Worm (Caenorhabditis elegans): ENCODE data around the gene wbp-2.

DNA sequence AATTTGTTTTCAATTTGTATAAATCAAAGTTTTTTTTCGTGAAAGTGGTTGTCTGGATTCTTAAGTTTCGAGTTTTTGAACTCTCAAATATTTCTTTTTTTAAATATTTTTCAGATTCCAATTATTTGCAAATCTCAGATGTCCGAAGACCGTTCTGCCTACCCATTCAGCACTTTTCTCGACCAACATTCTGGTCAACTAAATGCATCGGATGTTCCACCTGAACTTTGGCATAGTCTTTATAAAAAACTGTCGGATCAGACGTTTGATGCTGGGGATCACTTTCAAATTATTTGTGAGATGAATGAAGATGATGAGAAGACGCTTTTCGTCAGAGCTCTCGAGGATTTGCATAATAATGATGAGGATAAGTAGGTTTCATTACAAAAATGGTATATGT, 9.3 kb downstream of the wbp-2 start, which contains the start of gene ttll-12:
- TF ChIP-seq elt-2 (tag; optimal IDR thresholded peaks at IDR 0.05) (no peak), lsy-2 (tag; optimal IDR thresholded peaks at IDR 0.05) (no peak), unc-62 (GFP tag; optimal IDR thresholded peaks at IDR 0.05) (no peak), nhr-77 (tag; optimal IDR thresholded peaks at IDR 0.05) (no peak), lin-35 (GFP tag; optimal IDR thresholded peaks at IDR 0.05) (no peak), elt-3 (tag; optimal IDR thresholded peaks at IDR 0.05) (no peak), efl-1 (optimal IDR thresholded peaks at IDR 0.05) (no peak), efl-1 (GFP tag; optimal IDR thresholded peaks at IDR 0.05 in 1 of 2) (no peak), egl-27 (tag; optimal IDR thresholded peaks at IDR 0.05) (no peak), nhr-90 (tag; optimal IDR thresholded peaks at IDR 0.05; ENCODE audit: poor library complexity) (no peak), tbx-2 (tag; optimal IDR thresholded peaks at IDR 0.05) (no peak), tlp-1 (tag; optimal IDR thresholded peaks at IDR 0.05) (no peak), ztf-11 (tag; optimal IDR thresholded peaks at IDR 0.05) (no peak), grh-1 (GFP tag; IDR thresholded peaks at IDR 0.05) (no peak), sox-4 (tag; optimal IDR thresholded peaks at IDR 0.05) (no peak)
